Worm (Caenorhabditis elegans) whole organism, L4 larva: ENCODE measurements around the gene H41C03.2.

ENCODE experiments used
- T20F7.1 ChIP-seq: fragments of 200-800 bp; sonication (Bioruptor generic); optimal IDR thresholded peaks from 2 replicates; lab custom pipeline; 2018; ENCODE audit warnings: mild to moderate bottlenecking, missing genetic modification characterization, missing compliant biosample characterization
- Y105C5A.15 ChIP-seq: fragments of 200-800 bp; sonication (Bioruptor generic); IDR thresholded peaks from 2 replicates; pipeline ENCODE4 v1.3.6; 2022; ENCODE audit warnings: missing genetic modification characterization, missing compliant biosample characterization
- Y75B8A.6 ChIP-seq: fragments of 200-800 bp; sonication (Bioruptor generic); IDR thresholded peaks from 2 replicates; pipeline ENCODE4 v1.3.6; 2022; ENCODE audit warnings: missing genetic modification reagents, missing genetic modification characterization, missing compliant biosample characterization
- ZK337.2 ChIP-seq: fragments of 200-800 bp; sonication (Bioruptor generic); IDR thresholded peaks from 2 replicates; pipeline ENCODE4 v1.3.6; 2022; ENCODE audit warnings: missing genetic modification reagents, missing genetic modification characterization, missing compliant biosample characterization
- ZK546.5 ChIP-seq, 2 experiments: sonication (generic microtip); optimal IDR thresholded peaks; 2 replicates each; lab custom pipeline; 2017; ENCODE audit warnings: missing biosample characterization in 2 of 2, missing genetic modification characterization in 2 of 2
- aly-2 ChIP-seq: sonication (generic microtip); optimal IDR thresholded peaks from 2 replicates; lab custom pipeline; 2018; ENCODE audit warnings: missing biosample characterization, missing genetic modification characterization
- ama-1 ChIP-seq: fragments of 150-350 bp; optimal IDR thresholded peaks from 2 replicates; lab custom pipeline; 2014; ENCODE audit warnings: inconsistent platforms, mixed read lengths
- arid-1 ChIP-seq: fragments of 200-800 bp; sonication (Bioruptor generic); conservative IDR thresholded peaks from 2 replicates; pipeline ENCODE4 v1.3.6; 2022; ENCODE audit warnings: missing genetic modification reagents, missing genetic modification characterization, missing compliant biosample characterization
- attf-4 ChIP-seq: sonication (generic microtip); optimal IDR thresholded peaks from 3 replicates; lab custom pipeline; 2017; ENCODE audit warnings: missing biosample characterization, missing genetic modification characterization
- ceh-28 ChIP-seq: fragments of 150-350 bp; optimal IDR thresholded peaks from 2 replicates; lab custom pipeline; 2014; ENCODE audit warnings: missing biosample characterization, missing genetic modification reagents, missing genetic modification characterization
- ceh-44 ChIP-seq: fragments of 200-800 bp; sonication (Bioruptor generic); IDR thresholded peaks from 2 replicates; pipeline ENCODE4 v1.3.6; 2022; ENCODE audit warnings: missing genetic modification reagents, missing genetic modification characterization, missing compliant biosample characterization
- ceh-62 ChIP-seq: sonication (generic microtip); optimal IDR thresholded peaks from 2 replicates; lab custom pipeline; 2017; ENCODE audit warnings: missing biosample characterization, missing genetic modification characterization
- cey-2 ChIP-seq: sonication (generic microtip); optimal IDR thresholded peaks from 3 replicates; lab custom pipeline; 2017; ENCODE audit warnings: missing genetic modification characterization, mild to moderate bottlenecking, missing compliant biosample characterization, antibody characterized with exemption, borderline replicate concordance; ENCODE audit not compliant: insufficient read depth
- daf-12 ChIP-seq: fragments of 150-350 bp; optimal IDR thresholded peaks from 2 replicates; lab custom pipeline; 2014; ENCODE audit warnings: missing biosample characterization, missing genetic modification reagents, missing genetic modification characterization
- dmd-6 ChIP-seq: fragments of 200-800 bp; sonication (Bioruptor generic); IDR thresholded peaks from 2 replicates; pipeline ENCODE4 v1.3.6; 2022; ENCODE audit warnings: missing genetic modification reagents, missing genetic modification characterization, missing compliant biosample characterization
- dmd-9 ChIP-seq: fragments of 200-800 bp; sonication (Bioruptor generic); IDR thresholded peaks from 2 replicates; pipeline ENCODE4 v1.3.6; 2022; ENCODE audit warnings: missing genetic modification reagents, missing genetic modification characterization, missing compliant biosample characterization
- dpl-1 ChIP-seq: fragments of 150-350 bp; optimal IDR thresholded peaks from 2 replicates; lab custom pipeline; 2014; ENCODE audit warnings: missing biosample characterization, missing genetic modification reagents, missing genetic modification characterization
- dve-1 ChIP-seq: sonication (generic microtip); optimal IDR thresholded peaks from 2 replicates; lab custom pipeline; 2017; ENCODE audit warnings: antibody characterized with exemption, mild to moderate bottlenecking, missing genetic modification characterization, missing compliant biosample characterization; ENCODE audit not compliant: insufficient read depth
- egl-27 ChIP-seq: sonication (generic microtip); optimal IDR thresholded peaks from 3 replicates; lab custom pipeline; 2017; ENCODE audit warnings: missing biosample characterization, missing genetic modification reagents, missing genetic modification characterization
- hif-1 ChIP-seq, 2 experiments: sonication (generic microtip); optimal IDR thresholded peaks; 2 replicates each; lab custom pipeline; 2016 to 2017; ENCODE audit warnings: missing compliant biosample characterization in 2 of 2, missing genetic modification characterization in 2 of 2, missing genetic modification reagents in 2 of 2, missing genotype in 2 of 2, mild to moderate bottlenecking in 1 of 2
- jun-1 ChIP-seq: fragments of 150-350 bp; optimal IDR thresholded peaks from 2 replicates; lab custom pipeline; 2014; ENCODE audit warnings: missing biosample characterization, missing genetic modification reagents, missing genetic modification characterization
- lim-7 ChIP-seq: fragments of 200-800 bp; sonication (Bioruptor generic); IDR thresholded peaks from 2 replicates; pipeline ENCODE4 v1.3.6; 2022; ENCODE audit warnings: missing genetic modification characterization, missing compliant biosample characterization
- lin-15B ChIP-seq: fragments of 150-350 bp; sonication (generic microtip); optimal IDR thresholded peaks from 3 replicates; lab custom pipeline; 2014; ENCODE audit warnings: missing biosample characterization, missing genetic modification characterization
- madf-5 ChIP-seq, 2 experiments: fragments of 200-800 bp; sonication (Bioruptor generic); IDR thresholded peaks; 2 replicates each; pipeline ENCODE4 v1.3.6; 2022; ENCODE audit warnings: missing compliant biosample characterization in 2 of 2, missing genetic modification characterization in 2 of 2
- mep-1 ChIP-seq: fragments of 150-350 bp; sonication (generic microtip); optimal IDR thresholded peaks from 3 replicates; lab custom pipeline; 2014; ENCODE audit warnings: missing biosample characterization, missing genetic modification characterization
- mxl-3 ChIP-seq: fragments of 200-800 bp; sonication (Bioruptor generic); optimal IDR thresholded peaks from 2 replicates; lab custom pipeline; 2018; ENCODE audit warnings: mild to moderate bottlenecking, missing genetic modification characterization, missing compliant biosample characterization
- nhr-10 ChIP-seq: fragments of 150-350 bp; optimal IDR thresholded peaks from 2 replicates; lab custom pipeline; 2014; ENCODE audit warnings: missing biosample characterization, missing genetic modification characterization
- nhr-102 ChIP-seq: sonication (generic microtip); optimal IDR thresholded peaks from 2 replicates; lab custom pipeline; 2016; ENCODE audit warnings: mild to moderate bottlenecking, missing genetic modification characterization, moderate library complexity, missing compliant biosample characterization
- nhr-11 ChIP-seq: fragments of 150-350 bp; optimal IDR thresholded peaks from 2 replicates; lab custom pipeline; 2014; ENCODE audit warnings: missing biosample characterization, missing genetic modification characterization
- nhr-111 ChIP-seq: fragments of 200-800 bp; sonication (Bioruptor generic); optimal IDR thresholded peaks from 2 replicates; lab custom pipeline; 2018; ENCODE audit warnings: mild to moderate bottlenecking, missing genetic modification characterization, missing compliant biosample characterization
- nhr-48 ChIP-seq: sonication (generic microtip); optimal IDR thresholded peaks from 2 replicates; lab custom pipeline; 2016; ENCODE audit warnings: mild to moderate bottlenecking, missing genetic modification characterization, missing compliant biosample characterization
- nhr-6 ChIP-seq: fragments of 150-350 bp; optimal IDR thresholded peaks from 2 replicates; lab custom pipeline; 2014; ENCODE audit warnings: missing biosample characterization, missing genetic modification characterization
- pqm-1 ChIP-seq: sonication (generic microtip); optimal IDR thresholded peaks from 2 replicates; lab custom pipeline; 2017; ENCODE audit warnings: missing biosample characterization, missing genetic modification characterization
- sdz-12 ChIP-seq: fragments of 200-800 bp; sonication (Bioruptor generic); optimal IDR thresholded peaks from 2 replicates; lab custom pipeline; 2018; ENCODE audit warnings: mild to moderate bottlenecking, missing genetic modification characterization, missing compliant biosample characterization
- set-16 ChIP-seq: fragments of 200-800 bp; sonication (Bioruptor generic); IDR thresholded peaks from 2 replicates; pipeline ENCODE4 v1.3.6; 2022; ENCODE audit warnings: missing genetic modification reagents, missing genetic modification characterization, missing compliant biosample characterization
- snpc-1.2 ChIP-seq: fragments of 200-800 bp; sonication (Bioruptor generic); IDR thresholded peaks from 2 replicates; pipeline ENCODE4 v1.3.6; 2022; ENCODE audit warnings: missing genetic modification reagents, missing genetic modification characterization, missing compliant biosample characterization
- spr-1 ChIP-seq: sonication (generic microtip); optimal IDR thresholded peaks from 2 replicates; lab custom pipeline; 2016; ENCODE audit warnings: mild to moderate bottlenecking, missing genetic modification characterization, missing compliant biosample characterization
- spr-3 ChIP-seq: fragments of 200-800 bp; sonication (Bioruptor generic); optimal IDR thresholded peaks from 2 replicates; lab custom pipeline; 2018; ENCODE audit warnings: mild to moderate bottlenecking, missing genetic modification characterization, missing compliant biosample characterization
- unc-130 ChIP-seq: sonication (generic microtip); optimal IDR thresholded peaks from 2 replicates; lab custom pipeline; 2016; ENCODE audit warnings: missing genetic modification reagents, missing genetic modification characterization, missing compliant biosample characterization
- unc-39 ChIP-seq: sonication (generic microtip); optimal IDR thresholded peaks from 2 replicates; lab custom pipeline; 2017; ENCODE audit warnings: missing biosample characterization, missing genetic modification characterization
- zag-1 ChIP-seq: fragments of 150-350 bp; optimal IDR thresholded peaks from 2 replicates; lab custom pipeline; 2014; ENCODE audit warnings: missing biosample characterization, missing genetic modification characterization
- zfp-2 ChIP-seq: sonication (generic microtip); optimal IDR thresholded peaks from 2 replicates; lab custom pipeline; 2016; ENCODE audit warnings: mild to moderate bottlenecking, missing genetic modification characterization, missing compliant biosample characterization
- zip-11 ChIP-seq: fragments of 200-800 bp; sonication (Bioruptor generic); IDR thresholded peaks from 2 replicates; pipeline ENCODE4 v1.3.6; 2022; ENCODE audit warnings: missing genetic modification characterization, missing compliant biosample characterization
- zip-2 ChIP-seq: fragments of 150-350 bp; optimal IDR thresholded peaks from 2 replicates; lab custom pipeline; 2014; ENCODE audit warnings: missing biosample characterization, missing genetic modification characterization

H41C03.2 gene

DNA sequence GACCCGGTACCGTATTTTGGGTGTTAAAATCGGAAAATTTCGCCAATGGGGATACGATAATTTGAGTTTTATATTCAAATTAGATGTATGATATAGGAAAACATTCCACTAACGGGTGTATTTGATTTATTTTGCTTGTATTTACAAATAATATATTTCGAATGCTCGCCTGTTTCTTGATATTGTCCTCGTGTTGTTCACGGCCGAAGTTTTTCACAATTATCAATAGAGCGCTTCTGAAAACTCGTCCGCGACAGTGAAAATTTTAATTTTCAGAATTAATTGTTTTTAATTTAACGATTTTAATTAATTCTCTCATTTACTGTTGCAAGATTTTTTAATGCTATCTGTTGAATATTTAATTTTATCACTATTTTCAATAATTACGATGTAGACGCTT is 32.3 kb downstream of the H41C03.2 start (continued):
- TF ChIP-seq unc-130 (GFP tag; lab: Kevin White, UChicago) (peak; percentile 91), aly-2 (tag; lab: Kevin White, UChicago) (no peak), ceh-62 (tag; lab: Kevin White, UChicago) (no peak), mep-1 (tag; lab: Kevin White, UChicago) (no peak), pqm-1 (tag; lab: Kevin White, UChicago) (no peak), lin-15B (tag; lab: Kevin White, UChicago) (no peak), mxl-3 (GFP tag; lab: Kevin White, UChicago) (no peak), unc-39 (tag; lab: Kevin White, UChicago) (no peak), egl-27 (tag; lab: Kevin White, UChicago) (no peak), zfp-2 (tag; lab: Kevin White, UChicago) (no peak), dmd-6 (peak; percentile 34), set-16 (GFP tag; lab: Robert Waterston, UW) (no peak), dve-1 (no peak), spr-3 (GFP tag; lab: Kevin White, UChicago) (no peak), zip-2 (tag; lab: Kevin White, UChicago) (no peak), dpl-1 (GFP tag; lab: Kevin White, UChicago) (peak; percentile 24), T20F7.1 (no peak), ZK337.2 (GFP tag; lab: Robert Waterston, UW) (0 out of 2 replicates have a peak, but pooled peaks have one; percentile 62), nhr-6 (no peak), zip-11 (no peak), sdz-12 (no peak), daf-12 (tag; lab: Kevin White, UChicago) (no peak), arid-1 (no peak), nhr-102 (tag; lab: Kevin White, UChicago) (no peak), snpc-1.2 (GFP tag; lab: Robert Waterston, UW) (0 out of 2 replicates have a peak, but pooled peaks have one; percentile 9), ceh-44 (GFP tag; lab: Robert Waterston, UW) (no peak), nhr-11 (no peak), lim-7 (no peak), Y105C5A.15 (GFP tag; lab: Robert Waterston, UW) (no peak), ZK546.5 (tag; optimal IDR thresholded peaks at IDR 0.05; lab: Kevin White, UChicago) (no peak), nhr-48 (no peak), attf-4 (tag; lab: Kevin White, UChicago) (no peak), madf-5 (GFP tag; IDR thresholded peaks at IDR 0.05; lab: Robert Waterston, UW) (no peak), ama-1 (lab: Kevin White, UChicago) (no peak), Y75B8A.6 (GFP tag; lab: Robert Waterston, UW) (no peak), cey-2 (tag; lab: Kevin White, UChicago) (no peak), zag-1 (tag; lab: Kevin White, UChicago) (no peak), nhr-10 (tag; lab: Kevin White, UChicago) (no peak), dmd-9 (GFP tag; lab: Robert Waterston, UW) (0 out of 2 replicates have a peak, but pooled peaks have one; percentile 40), hif-1 (tag; optimal IDR thresholded peaks at IDR 0.05; lab: Kevin White, UChicago) (peak in 1 of 2 experiments; percentile 54), spr-1 (tag; lab: Kevin White, UChicago) (no peak), ceh-28 (no peak)

DNA sequence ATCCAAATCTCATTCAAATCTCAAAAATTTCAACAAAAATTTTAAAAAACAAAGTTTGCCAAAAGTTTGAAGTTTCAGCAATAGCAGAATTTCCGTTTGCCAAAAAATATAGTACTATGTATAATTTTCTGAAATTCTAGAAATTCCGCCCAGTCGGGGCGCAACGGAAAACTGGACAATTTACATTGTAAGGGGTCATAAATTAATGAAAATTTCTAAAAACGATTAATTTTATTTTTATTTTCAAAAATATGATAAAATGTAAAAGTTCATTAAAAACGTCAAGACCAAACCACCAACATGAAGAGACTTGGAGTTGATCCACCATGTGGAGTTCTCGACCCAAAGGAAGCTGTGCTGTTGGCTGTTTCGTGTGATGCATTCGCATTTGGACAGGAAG is 33.6 kb downstream of the H41C03.2 start, which contains the start of gene ZK1248.4:
Gene ZK1248.4 (plus strand): TSS at position 301 of the 400 bp plus-strand sequence.
- no peak for TF ChIP-seq nhr-111 (GFP tag; lab: Kevin White, UChicago)
- no peak for TF ChIP-seq jun-1 (tag; lab: Kevin White, UChicago)
